Fruit fly (Drosophila melanogaster): ENCODE measurements around the gene Naa40.
A peak's percentile ranks its signal among the peaks of the same experiment; 100 is the strongest.

The Naa40 gene

DNA sequence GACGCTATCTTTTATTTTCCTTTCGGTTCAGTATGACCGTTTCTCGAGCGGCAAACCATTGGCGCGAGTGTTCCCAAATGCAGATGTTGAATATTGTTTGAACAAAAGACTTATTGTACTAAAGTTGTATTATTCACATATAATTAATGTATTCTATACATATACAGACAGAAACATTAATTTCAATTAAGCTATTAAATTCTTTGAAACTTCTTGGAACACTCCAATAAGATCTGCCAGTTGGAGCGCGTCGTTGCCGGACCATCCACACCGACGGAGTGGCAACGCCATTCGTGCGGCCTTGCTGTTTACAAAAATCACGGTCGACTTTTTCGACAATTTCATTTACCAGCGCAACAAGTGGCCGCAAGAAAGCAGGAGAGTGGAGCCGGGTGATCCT is 20.3 kb upstream of the Naa40 start, which contains the start of the genes Wdr24 and IntS11 (continued):
- no peak for TF ChIP-seq sc (optimal IDR thresholded peaks at IDR 0.05)
- no peak for TF ChIP-seq sc (GFP tag; optimal IDR thresholded peaks at IDR 0.05)
- peak; percentile 85 for TF ChIP-seq phol (tag; optimal IDR thresholded peaks at IDR 0.05)
- TF ChIP-seq YL-1 (GFP tag; optimal IDR thresholded peaks at IDR 0.05) = peak; percentile 79
- TF ChIP-seq lmd (GFP tag; IDR thresholded peaks at IDR 0.05) = peak; percentile 94
- peak; percentile 84 for TF ChIP-seq unpg (GFP tag; optimal IDR thresholded peaks at IDR 0.05)
- TF ChIP-seq Ssrp (tag; optimal IDR thresholded peaks at IDR 0.05) = peak; percentile 74
- TF ChIP-seq Trl (optimal IDR thresholded peaks at IDR 0.05) = no peak
- peak; percentile 41 for TF ChIP-seq Trl (GFP tag; optimal IDR thresholded peaks at IDR 0.05)
- TF ChIP-seq CG3065 (GFP tag; optimal IDR thresholded peaks at IDR 0.05) = no peak
- TF ChIP-seq CG7271 (tag; optimal IDR thresholded peaks at IDR 0.05) = no peak
- TF ChIP-seq caup (GFP tag; optimal IDR thresholded peaks at IDR 0.05; ENCODE audit: severe bottlenecking) = peak; percentile 79
- TF ChIP-seq CG7786 (GFP tag; optimal IDR thresholded peaks at IDR 0.05) = peak; percentile 73
- TF ChIP-seq sob (GFP tag; IDR thresholded peaks at IDR 0.05) = peak; percentile 96
- no peak for TF ChIP-seq CG2129 (GFP tag; IDR thresholded peaks at IDR 0.05; ENCODE audit: partially characterized antibody)
- TF ChIP-seq CG12071 (GFP tag; optimal IDR thresholded peaks at IDR 0.05) = peak; percentile 27
- TF ChIP-seq lbe (GFP tag; optimal IDR thresholded peaks at IDR 0.05) = peak; percentile 83
- no peak for TF ChIP-seq CG42726 (GFP tag; IDR thresholded peaks at IDR 0.05; ENCODE audit: partially characterized antibody)
- TF ChIP-seq so (GFP tag; IDR thresholded peaks at IDR 0.05) = 0 out of 3 replicates have a peak, but pooled peaks have one; percentile 62
- TF ChIP-seq gcm (GFP tag; optimal IDR thresholded peaks at IDR 0.05) = no peak
- peak; percentile 88 for TF ChIP-seq CG16815 (GFP tag; optimal IDR thresholded peaks at IDR 0.05)
- TF ChIP-seq Hr39 (optimal IDR thresholded peaks at IDR 0.05) = no peak
- TF ChIP-seq CG13296 (GFP tag; optimal IDR thresholded peaks at IDR 0.05) = peak; percentile 68
- TF ChIP-seq CG17359 (tag; optimal IDR thresholded peaks at IDR 0.05) = peak; percentile 70
- peak; percentile 25 for TF ChIP-seq CG7928 (GFP tag; optimal IDR thresholded peaks at IDR 0.05)
- peak; percentile 47 for TF ChIP-seq CG7987 (GFP tag; optimal IDR thresholded peaks at IDR 0.05)
- no peak for TF ChIP-seq tap (tag; optimal IDR thresholded peaks at IDR 0.05)
- peak; percentile 90 for TF ChIP-seq CG11093 (GFP tag; IDR thresholded peaks at IDR 0.05)
- no peak for TF ChIP-seq corto (GFP tag; optimal IDR thresholded peaks at IDR 0.05)
- TF ChIP-seq CG30431 (GFP tag; optimal IDR thresholded peaks at IDR 0.05) = peak; percentile 49
- peak; percentile 75 for TF ChIP-seq croc (GFP tag; conservative IDR thresholded peaks at IDR 0.05)
- TF ChIP-seq tx (GFP tag; optimal IDR thresholded peaks at IDR 0.05) = peak; percentile 60
- no peak for TF ChIP-seq Hmx (GFP tag; optimal IDR thresholded peaks at IDR 0.05)
- TF ChIP-seq MESR4 (GFP tag; optimal IDR thresholded peaks at IDR 0.05) = peak; percentile 52
- peak; percentile 72; the same call in 2 of the 3 replicates for TF ChIP-seq CG11695 (GFP tag; IDR thresholded peaks at IDR 0.05)
- TF ChIP-seq CG8944 (GFP tag; optimal IDR thresholded peaks at IDR 0.05) = peak; percentile 68
- TF ChIP-seq CG12299 (tag; optimal IDR thresholded peaks at IDR 0.05) = peak; percentile 64
- peak; percentile 22 for TF ChIP-seq wek (GFP tag; optimal IDR thresholded peaks at IDR 0.05)
- TF ChIP-seq nerfin-1 (tag; optimal IDR thresholded peaks at IDR 0.05) = peak; percentile 41
- TF ChIP-seq trem (tag; optimal IDR thresholded peaks at IDR 0.05) = peak; percentile 73
- peak; percentile 84 for TF ChIP-seq CG15514 (GFP tag; optimal IDR thresholded peaks at IDR 0.05)
- no peak for TF ChIP-seq pan (optimal IDR thresholded peaks at IDR 0.05)
- peak in 1 of 2 experiments; percentile 96 for TF ChIP-seq pan (GFP tag; optimal IDR thresholded peaks at IDR 0.05 in 1 of 2, IDR thresholded peaks at IDR 0.05 in 1 of 2)
- 0 out of 2 replicates have a peak, but pooled peaks have one; percentile 49 for TF ChIP-seq sim (GFP tag; IDR thresholded peaks at IDR 0.05)
- TF ChIP-seq CG7963 (GFP tag; IDR thresholded peaks at IDR 0.05; ENCODE audit: partially characterized antibody) = no peak
- 0 out of 3 replicates have a peak, but pooled peaks have one; percentile 26 for TF ChIP-seq CG16813 (GFP tag; IDR thresholded peaks at IDR 0.05; ENCODE audit: partially characterized antibody)
- peak; percentile 91 for TF ChIP-seq CG12659 (GFP tag; optimal IDR thresholded peaks at IDR 0.05)
- TF ChIP-seq Dll (GFP tag; IDR thresholded peaks at IDR 0.05; ENCODE audit: partially characterized antibody) = 0 out of 4 replicates have a peak, but pooled peaks have one; percentile 42
- TF ChIP-seq CG2202 (tag; optimal IDR thresholded peaks at IDR 0.05) = peak; percentile 11
- peak; percentile 70 for TF ChIP-seq CG15601 (tag; optimal IDR thresholded peaks at IDR 0.05)
